Worm (Caenorhabditis elegans) whole organism, L2 larva: Measurements from ENCODE around the gene F07G11.4.

Source experiments
- aly-2 ChIP-seq: fragments of 150-350 bp; optimal IDR thresholded peaks from 2 replicates; lab custom pipeline; 2014; ENCODE audit warnings: missing biosample characterization, missing genetic modification characterization
- ama-1 ChIP-seq: fragments of 150-350 bp; optimal IDR thresholded peaks from 2 replicates; lab custom pipeline; 2018; ENCODE audit warnings: inconsistent platforms
- crh-2 ChIP-seq: sonication (generic microtip); optimal IDR thresholded peaks from 2 replicates; lab custom pipeline; 2017; ENCODE audit warnings: missing biosample characterization, missing genetic modification characterization
- lin-11 ChIP-seq: fragments of 150-350 bp; sonication (generic microtip); optimal IDR thresholded peaks from 2 replicates; lab custom pipeline; 2014; ENCODE audit warnings: missing biosample characterization, missing genetic modification characterization, inconsistent platforms, mixed read lengths
- lsy-2 ChIP-seq, 2 experiments: fragments of 150-350 bp in 1 of 2; sonication (generic microtip) in 1 of 2; optimal IDR thresholded peaks; 2 replicates each; lab custom pipeline; 2014 to 2017; ENCODE audit warnings: missing biosample characterization in 2 of 2, missing genetic modification characterization in 2 of 2
- nhr-11 ChIP-seq: fragments of 150-350 bp; optimal IDR thresholded peaks from 2 replicates; lab custom pipeline; 2014; ENCODE audit warnings: missing biosample characterization, missing genetic modification characterization
- nhr-77 ChIP-seq: fragments of 150-350 bp; optimal IDR thresholded peaks from 2 replicates; lab custom pipeline; 2014; ENCODE audit warnings: missing biosample characterization, missing genetic modification characterization
- snpc-4 ChIP-seq: fragments of 150-350 bp; optimal IDR thresholded peaks from 2 replicates; lab custom pipeline; 2014; ENCODE audit warnings: missing biosample characterization, missing genetic modification characterization
- unc-39 ChIP-seq: fragments of 150-350 bp; optimal IDR thresholded peaks from 2 replicates; lab custom pipeline; 2014; ENCODE audit warnings: missing biosample characterization, missing genetic modification characterization
- unc-62 ChIP-seq: fragments of 150-350 bp; optimal IDR thresholded peaks from 2 replicates; lab custom pipeline; 2014; ENCODE audit warnings: missing biosample characterization, missing genetic modification reagents, missing genetic modification characterization
- zag-1 ChIP-seq: fragments of 150-350 bp; optimal IDR thresholded peaks from 2 replicates; lab custom pipeline; 2014; ENCODE audit warnings: missing biosample characterization, missing genetic modification characterization

DNA sequence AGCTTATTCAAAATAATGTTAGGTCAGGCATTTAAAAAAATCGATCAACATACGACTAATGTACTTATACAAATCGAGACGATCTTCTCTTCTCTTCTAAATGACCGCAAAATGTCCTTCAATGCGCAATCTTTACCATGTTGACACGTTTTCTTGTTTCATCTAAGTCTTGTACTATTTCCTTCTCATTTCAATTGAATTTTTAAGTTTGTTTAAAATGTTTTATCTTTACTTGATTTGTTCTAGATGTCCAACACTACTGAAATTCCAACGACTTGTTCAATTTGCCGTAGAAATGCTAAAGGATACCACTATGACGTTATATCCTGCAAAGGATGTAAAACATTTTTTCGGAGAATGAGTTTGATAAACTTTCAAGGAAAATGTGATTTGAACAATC, 46.8 kb upstream of the F07G11.4 start, which contains the start of the genes nhr-263 and nhr-148:
- TF ChIP-seq unc-62 (no peak), nhr-11 (no peak), zag-1 (no peak), aly-2 (tag; lab: Kevin White, UChicago) (no peak), ama-1 (lab: Kevin White, UChicago) (no peak), snpc-4 (tag; lab: Kevin White, UChicago) (no peak), lsy-2 (tag; optimal IDR thresholded peaks at IDR 0.05; lab: Kevin White, UChicago) (no peak), lin-11 (tag; lab: Kevin White, UChicago) (no peak), nhr-77 (tag; lab: Kevin White, UChicago) (no peak), crh-2 (no peak), unc-39 (no peak)
